Worm (Caenorhabditis elegans): ENCODE measurements around the gene nas-39.

The nas-39 gene

ce11 chrX:16461319-16461718 lies 4.6 kb downstream of the nas-39 start:
- no peak for TF ChIP-seq lin-32 (GFP tag; optimal IDR thresholded peaks at IDR 0.05)
- no peak for TF ChIP-seq lsy-2 (tag; optimal IDR thresholded peaks at IDR 0.05)
- TF ChIP-seq mab-5 (tag; optimal IDR thresholded peaks at IDR 0.05), result no peak
- no peak for TF ChIP-seq pha-4 (tag; optimal IDR thresholded peaks at IDR 0.05)
- no peak for TF ChIP-seq mls-2 (tag; optimal IDR thresholded peaks at IDR 0.05)
- TF ChIP-seq M03D4.4 (tag; optimal IDR thresholded peaks at IDR 0.05), result no peak
- TF ChIP-seq unc-62 (GFP tag; optimal IDR thresholded peaks at IDR 0.05), result no peak
- TF ChIP-seq unc-120 (tag; optimal IDR thresholded peaks at IDR 0.05; ENCODE audit: poor library complexity, severe bottlenecking), result no peak
- TF ChIP-seq ceh-43 (GFP tag; optimal IDR thresholded peaks at IDR 0.05), result no peak
- TF ChIP-seq mep-1 (tag; optimal IDR thresholded peaks at IDR 0.05), result no peak
- TF ChIP-seq nhr-12 (tag; optimal IDR thresholded peaks at IDR 0.05), result no peak
- no peak for TF ChIP-seq nhr-76 (tag; optimal IDR thresholded peaks at IDR 0.05)
- TF ChIP-seq unc-39 (tag; optimal IDR thresholded peaks at IDR 0.05), result no peak

- TF ChIP-seq ces-1 (GFP tag; optimal IDR thresholded peaks at IDR 0.05) (no peak), M03D4.4 (tag; optimal IDR thresholded peaks at IDR 0.05) (no peak), unc-62 (GFP tag; optimal IDR thresholded peaks at IDR 0.05) (no peak), tbx-8 (GFP tag; optimal IDR thresholded peaks at IDR 0.05) (no peak), lin-13 (tag; optimal IDR thresholded peaks at IDR 0.05) (no peak), drap-1 (GFP tag; optimal IDR thresholded peaks at IDR 0.05) (no peak), sptf-1 (tag; optimal IDR thresholded peaks at IDR 0.05) (no peak), lin-32 (GFP tag; optimal IDR thresholded peaks at IDR 0.05) (no peak), bed-3 (GFP tag; optimal IDR thresholded peaks at IDR 0.05) (no peak), ceh-43 (GFP tag; optimal IDR thresholded peaks at IDR 0.05) (no peak), unc-39 (tag; optimal IDR thresholded peaks at IDR 0.05) (no peak), nhr-12 (tag; optimal IDR thresholded peaks at IDR 0.05) (no peak), mls-2 (tag; optimal IDR thresholded peaks at IDR 0.05) (no peak), nhr-76 (tag; optimal IDR thresholded peaks at IDR 0.05) (no peak), flh-1 (GFP tag; optimal IDR thresholded peaks at IDR 0.05) (no peak), ceh-39 (tag; optimal IDR thresholded peaks at IDR 0.05) (no peak), ceh-83 (GFP tag; optimal IDR thresholded peaks at IDR 0.05) (no peak)
These were observed 9.4 kb downstream of the nas-39 start for ce11 chrX:16466157-16466556.

- TF ChIP-seq blmp-1 (tag; optimal IDR thresholded peaks at IDR 0.05) (no peak), tbx-8 (GFP tag; optimal IDR thresholded peaks at IDR 0.05) (no peak), mep-1 (tag; optimal IDR thresholded peaks at IDR 0.05) (no peak), ham-2 (GFP tag; optimal IDR thresholded peaks at IDR 0.05) (no peak), ceh-43 (GFP tag; optimal IDR thresholded peaks at IDR 0.05) (no peak), ztf-11 (tag; optimal IDR thresholded peaks at IDR 0.05) (no peak), pha-4 (tag; optimal IDR thresholded peaks at IDR 0.05) (no peak)
These were observed 12.1 kb downstream of the nas-39 start for ce11 chrX:16468845-16469244.

ce11 chrX:16470758-16471157 lies 14.0 kb downstream of the nas-39 start, which contains the start of gene F38E9.1:
Gene F38E9.1 (plus strand): TSS chrX:16471058.
- TF ChIP-seq unc-62 (GFP tag; optimal IDR thresholded peaks at IDR 0.05) (no peak), mab-5 (tag; optimal IDR thresholded peaks at IDR 0.05) (no peak), snpc-4 (tag; optimal IDR thresholded peaks at IDR 0.05) (no peak), sptf-1 (tag; optimal IDR thresholded peaks at IDR 0.05) (no peak), lsy-2 (tag; optimal IDR thresholded peaks at IDR 0.05) (no peak)

- TF ChIP-seq nhr-28 (tag; optimal IDR thresholded peaks at IDR 0.05) (no peak), ces-1 (GFP tag; optimal IDR thresholded peaks at IDR 0.05) (peak; percentile 34)
These were observed 23.5 kb downstream of the nas-39 start for ce11 chrX:16480232-16480631.

- no peak for TF ChIP-seq bed-3 (GFP tag; optimal IDR thresholded peaks at IDR 0.05)
- TF ChIP-seq ces-1 (GFP tag; optimal IDR thresholded peaks at IDR 0.05), result peak; percentile 60
These were observed 24.3 kb downstream of the nas-39 start for ce11 chrX:16481026-16481425.

ce11 chrX:16482944-16483343 lies 26.2 kb downstream of the nas-39 start:
- no peak for TF ChIP-seq mls-2 (tag; optimal IDR thresholded peaks at IDR 0.05)
- no peak for TF ChIP-seq ham-2 (GFP tag; optimal IDR thresholded peaks at IDR 0.05)
- no peak for TF ChIP-seq lsy-2 (tag; optimal IDR thresholded peaks at IDR 0.05)
- no peak for TF ChIP-seq nhr-76 (tag; optimal IDR thresholded peaks at IDR 0.05)
- no peak for TF ChIP-seq nhr-12 (tag; optimal IDR thresholded peaks at IDR 0.05)
- no peak for TF ChIP-seq elt-1 (tag; optimal IDR thresholded peaks at IDR 0.05; ENCODE audit: borderline replicate concordance, insufficient read depth)
- no peak for TF ChIP-seq ces-1 (GFP tag; optimal IDR thresholded peaks at IDR 0.05)
- TF ChIP-seq bed-3 (GFP tag; optimal IDR thresholded peaks at IDR 0.05), result no peak
- TF ChIP-seq unc-39 (tag; optimal IDR thresholded peaks at IDR 0.05), result no peak
- no peak for TF ChIP-seq snpc-4 (tag; optimal IDR thresholded peaks at IDR 0.05)
- no peak for TF ChIP-seq nhr-237 (tag; optimal IDR thresholded peaks at IDR 0.05)
- TF ChIP-seq unc-120 (tag; optimal IDR thresholded peaks at IDR 0.05; ENCODE audit: poor library complexity, severe bottlenecking), result no peak
- no peak for TF ChIP-seq drap-1 (GFP tag; optimal IDR thresholded peaks at IDR 0.05)
- TF ChIP-seq M03D4.4 (tag; optimal IDR thresholded peaks at IDR 0.05), result no peak
- no peak for TF ChIP-seq ceh-83 (GFP tag; optimal IDR thresholded peaks at IDR 0.05)

Data from whole organism, mixed stage, embryonic.